Worm (Caenorhabditis elegans) whole organism, L1 larva: ENCODE data around the gene dct-15.

Experiments
- jun-1 ChIP-seq: fragments of 150-350 bp; optimal IDR thresholded peaks from 2 replicates; lab custom pipeline; 2014; ENCODE audit warnings: missing biosample characterization, missing genetic modification reagents, missing genetic modification characterization
- nhr-12 ChIP-seq: sonication (generic microtip); optimal IDR thresholded peaks from 2 replicates; lab custom pipeline; 2017; ENCODE audit warnings: missing biosample characterization, missing genetic modification characterization
- nhr-47 ChIP-seq: sonication (generic microtip); optimal IDR thresholded peaks from 2 replicates; lab custom pipeline; 2016; ENCODE audit warnings: mild to moderate bottlenecking, missing genetic modification characterization, moderate library complexity, missing compliant biosample characterization
- rnt-1 ChIP-seq: sonication (generic microtip); optimal IDR thresholded peaks from 2 replicates; lab custom pipeline; 2016; ENCODE audit warnings: mild to moderate bottlenecking, missing genetic modification characterization, moderate library complexity, missing compliant biosample characterization
- unc-62 ChIP-seq: fragments of 150-350 bp; optimal IDR thresholded peaks from 2 replicates; lab custom pipeline; 2014; ENCODE audit warnings: missing biosample characterization, missing genetic modification reagents, missing genetic modification characterization
- unc-86 ChIP-seq: sonication (generic microtip); optimal IDR thresholded peaks from 2 replicates; lab custom pipeline; 2016; ENCODE audit warnings: missing genetic modification characterization, missing compliant biosample characterization

- TF ChIP-seq unc-86 (tag; lab: Kevin White, UChicago) = no peak
- TF ChIP-seq nhr-12 (tag; lab: Kevin White, UChicago) = no peak
- TF ChIP-seq unc-62 (GFP tag; lab: Kevin White, UChicago) = no peak
- no peak for TF ChIP-seq jun-1
- no peak for TF ChIP-seq rnt-1 (tag; lab: Kevin White, UChicago)
- no peak for TF ChIP-seq nhr-47
Measured at ce11 chrIV:9801418-9801817, 9.1 kb downstream of the dct-15 start.
